Worm (Caenorhabditis elegans) whole organism, early embryonic: Measurements from ENCODE around the gene F09E5.3.

ENCODE experiments used
- B0310.2 ChIP-seq: sonication (generic microtip); optimal IDR thresholded peaks from 2 replicates; lab custom pipeline; 2016; ENCODE audit warnings: mild to moderate bottlenecking, missing genetic modification characterization, missing compliant biosample characterization
- ama-1 ChIP-seq: fragments of 150-350 bp; optimal IDR thresholded peaks from 2 replicates; lab custom pipeline; 2014
- ceh-13 ChIP-seq: fragments of 200-800 bp; sonication (Bioruptor generic); optimal IDR thresholded peaks from 2 replicates; lab custom pipeline; 2018; ENCODE audit warnings: mild to moderate bottlenecking, missing genetic modification characterization, missing compliant biosample characterization
- flt-1 ChIP-seq: fragments of 200-800 bp; sonication (Bioruptor generic); IDR thresholded peaks from 2 replicates; pipeline ENCODE4 v1.3.6; 2022; ENCODE audit warnings: missing genetic modification characterization, missing compliant biosample characterization
- hmbx-1 ChIP-seq: sonication (generic microtip); optimal IDR thresholded peaks from 2 replicates; lab custom pipeline; 2016; ENCODE audit warnings: mild to moderate bottlenecking, missing genetic modification characterization, missing compliant biosample characterization
- hnd-1 ChIP-seq: sonication (generic microtip); optimal IDR thresholded peaks from 2 replicates; lab custom pipeline; 2016; ENCODE audit warnings: missing genetic modification characterization, missing compliant biosample characterization
- pes-1 ChIP-seq: fragments of 200-800 bp; sonication (Bioruptor generic); IDR thresholded peaks from 2 replicates; pipeline ENCODE4 v1.3.6; 2022; ENCODE audit warnings: missing genetic modification reagents, missing genetic modification characterization, missing compliant biosample characterization
- scrt-1 ChIP-seq: fragments of 200-800 bp; sonication (Bioruptor generic); IDR thresholded peaks from 2 replicates; pipeline ENCODE4 v1.3.6; 2022; ENCODE audit warnings: missing genetic modification characterization, missing compliant biosample characterization
- tbx-11 ChIP-seq: fragments of 200-800 bp; sonication (Bioruptor generic); IDR thresholded peaks from 2 replicates; pipeline ENCODE4 v1.3.6; 2022; ENCODE audit warnings: missing genetic modification characterization, missing compliant biosample characterization
- tbx-37 ChIP-seq: fragments of 200-800 bp; sonication (Bioruptor generic); conservative IDR thresholded peaks from 2 replicates; pipeline ENCODE4 v1.3.6; 2022; ENCODE audit warnings: missing genetic modification reagents, missing genetic modification characterization, missing compliant biosample characterization

DNA sequence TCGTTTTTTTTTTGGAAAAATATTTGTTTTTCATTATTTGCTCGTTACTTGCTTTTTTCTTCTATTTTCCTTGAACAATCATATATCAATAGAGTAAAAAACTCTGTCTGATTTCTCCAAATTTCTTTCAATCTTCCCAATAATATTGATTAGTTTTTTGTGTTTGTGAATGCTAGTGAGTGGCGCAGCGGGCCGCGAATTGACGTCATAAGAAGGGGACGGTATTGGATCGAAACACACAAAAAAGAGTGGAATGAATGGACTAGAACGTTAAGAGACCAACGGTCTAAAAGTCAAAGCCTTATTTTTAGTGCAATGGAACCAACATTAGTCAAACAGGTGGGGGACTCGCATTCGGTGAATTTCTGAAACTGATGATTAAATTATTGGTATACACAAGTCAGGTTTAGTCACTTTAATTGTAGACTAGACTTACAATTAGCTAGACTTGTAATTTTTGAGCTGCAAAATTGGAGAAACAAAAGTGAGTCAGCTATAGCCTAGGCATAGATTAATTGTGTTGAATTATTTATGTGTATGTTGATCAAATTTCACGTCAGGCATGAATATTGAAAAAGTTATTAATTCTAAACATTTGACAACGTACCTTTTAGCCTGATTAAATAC is 42.0 kb upstream of the F09E5.3 start:
- TF ChIP-seq ama-1 (lab: Kevin White, UChicago) (no peak), scrt-1 (GFP tag; lab: Robert Waterston, UW) (no peak), hmbx-1 (tag; lab: Kevin White, UChicago) (no peak), flt-1 (GFP tag; lab: Robert Waterston, UW) (no peak), pes-1 (GFP tag; lab: Robert Waterston, UW) (no peak), tbx-37 (GFP tag; lab: Robert Waterston, UW) (no peak), B0310.2 (tag; lab: Kevin White, UChicago) (no peak), hnd-1 (tag; lab: Kevin White, UChicago) (no peak), tbx-11 (GFP tag; lab: Robert Waterston, UW) (no peak), ceh-13 (no peak)
